Fruit fly (Drosophila melanogaster): ENCODE data around the gene CG13385.

CG13385 gene

dm6 chr2L:8362273-8362954 lies 34.0 kb upstream of the CG13385 start, which contains the start of gene CG7627:
Gene CG7627, minus strand, starts transcription at chr2L:8362469.
- TF ChIP-seq EcR (GFP tag; optimal IDR thresholded peaks at IDR 0.05) (no peak), Pif1B (GFP tag; optimal IDR thresholded peaks at IDR 0.05) (peak; percentile 13), CG4496 (GFP tag; IDR thresholded peaks at IDR 0.05) (peak; percentile 80), CG8301 (tag; optimal IDR thresholded peaks at IDR 0.05) (peak; percentile 58), Pif1A (GFP tag; optimal IDR thresholded peaks at IDR 0.05) (peak; percentile 43), rn (GFP tag; IDR thresholded peaks at IDR 0.05) (peak; percentile 45), CG14655 (GFP tag; optimal IDR thresholded peaks at IDR 0.05) (peak; percentile 68), D1 (tag; optimal IDR thresholded peaks at IDR 0.05) (no peak), CG32121 (GFP tag; IDR thresholded peaks at IDR 0.05) (peak; percentile 54), CG9948 (tag; optimal IDR thresholded peaks at IDR 0.05) (peak; percentile 51), Ets98B (GFP tag; IDR thresholded peaks at IDR 0.05) (peak; percentile 66), gl (tag; optimal IDR thresholded peaks at IDR 0.05) (peak; percentile 7), fd96Ca (GFP tag; IDR thresholded peaks at IDR 0.05) (peak; percentile 78; the same call in 2 of the 3 replicates), CG15710 (tag; optimal IDR thresholded peaks at IDR 0.05) (peak; percentile 40), CG10348 (GFP tag; IDR thresholded peaks at IDR 0.05) (peak; percentile 35; the same call in 1 of the 2 replicates), CG34367 (tag; optimal IDR thresholded peaks at IDR 0.05) (peak; percentile 26), CG13204 (GFP tag; optimal IDR thresholded peaks at IDR 0.05) (no peak), Snoo (tag; optimal IDR thresholded peaks at IDR 0.05) (peak; percentile 49), CG12605 (GFP tag; IDR thresholded peaks at IDR 0.05) (peak; percentile 59), CG8159 (tag; optimal IDR thresholded peaks at IDR 0.05) (peak; percentile 63), CG17806 (tag; optimal IDR thresholded peaks at IDR 0.05) (peak; percentile 46)

dm6 chr2L:8362955-8363285 lies 33.5 kb upstream of the CG13385 start:
- peak; percentile 6; the same call in 1 of the 3 replicates for TF ChIP-seq CG4496 (GFP tag; IDR thresholded peaks at IDR 0.05)
- TF ChIP-seq CG13204 (GFP tag; optimal IDR thresholded peaks at IDR 0.05), result no peak

dm6 chr2L:8364006-8364956 lies 32.2 kb upstream of the CG13385 start, which contains the start of the genes RpS13 and CSN8:
Gene RpS13, minus strand, starts transcription at chr2L:8364662.
Gene CSN8, plus strand, starts transcription at chr2L:8364855.
- TF ChIP-seq Snoo (tag; optimal IDR thresholded peaks at IDR 0.05), result no peak
- TF ChIP-seq CG4496 (GFP tag; IDR thresholded peaks at IDR 0.05), result 0 out of 3 replicates have a peak, but pooled peaks have one; percentile 18
- no peak for TF ChIP-seq Pif1B (GFP tag; optimal IDR thresholded peaks at IDR 0.05)
- TF ChIP-seq fd96Ca (GFP tag; IDR thresholded peaks at IDR 0.05), result no peak
- no peak for TF ChIP-seq Ets98B (GFP tag; IDR thresholded peaks at IDR 0.05)
- TF ChIP-seq CG32121 (GFP tag; IDR thresholded peaks at IDR 0.05), result 0 out of 2 replicates have a peak, but pooled peaks have one; percentile 11
- no peak for TF ChIP-seq Pif1A (GFP tag; optimal IDR thresholded peaks at IDR 0.05)

- peak; percentile 13 for TF ChIP-seq CG15710 (tag; optimal IDR thresholded peaks at IDR 0.05)
- TF ChIP-seq CG8159 (tag; optimal IDR thresholded peaks at IDR 0.05), result peak; percentile 32
- TF ChIP-seq CG10348 (GFP tag; IDR thresholded peaks at IDR 0.05), result no peak
- TF ChIP-seq Pif1A (GFP tag; optimal IDR thresholded peaks at IDR 0.05), result peak; percentile 4
- 0 out of 3 replicates have a peak, but pooled peaks have one; percentile 15 for TF ChIP-seq fd96Ca (GFP tag; IDR thresholded peaks at IDR 0.05)
- no peak for TF ChIP-seq CG4496 (GFP tag; IDR thresholded peaks at IDR 0.05)
Measured at dm6 chr2L:8365701-8366643, 30.5 kb upstream of the CG13385 start, which contains the start of gene Pp2A-29B. Gene Pp2A-29B, plus strand, starts transcription at chr2L:8366038.

- TF ChIP-seq CG15710 (tag; optimal IDR thresholded peaks at IDR 0.05) (peak; percentile 16), Pif1B (GFP tag; optimal IDR thresholded peaks at IDR 0.05) (no peak), rn (GFP tag; IDR thresholded peaks at IDR 0.05) (no peak), gl (tag; optimal IDR thresholded peaks at IDR 0.05) (no peak), CG34367 (tag; optimal IDR thresholded peaks at IDR 0.05) (no peak), CG4496 (GFP tag; IDR thresholded peaks at IDR 0.05) (peak; percentile 50; the same call in 1 of the 3 replicates), Ets98B (GFP tag; IDR thresholded peaks at IDR 0.05) (peak; percentile 74; the same call in 1 of the 2 replicates), fd96Ca (GFP tag; IDR thresholded peaks at IDR 0.05) (peak; percentile 67; the same call in 2 of the 3 replicates), EcR (GFP tag; optimal IDR thresholded peaks at IDR 0.05) (peak; percentile 44), CG13204 (GFP tag; optimal IDR thresholded peaks at IDR 0.05) (no peak), CG17806 (tag; optimal IDR thresholded peaks at IDR 0.05) (no peak), CG32121 (GFP tag; IDR thresholded peaks at IDR 0.05) (peak; percentile 46; the same call in 1 of the 2 replicates), CG10348 (GFP tag; IDR thresholded peaks at IDR 0.05) (0 out of 2 replicates have a peak, but pooled peaks have one; percentile 6), CG8301 (tag; optimal IDR thresholded peaks at IDR 0.05) (no peak), CG12605 (GFP tag; IDR thresholded peaks at IDR 0.05) (peak; percentile 44; the same call in 1 of the 2 replicates)
Measured at dm6 chr2L:8370364-8371326, 25.8 kb upstream of the CG13385 start, which contains the start of gene CG17292. Gene CG17292, plus strand, starts transcription at chr2L:8370454.

Measured in whole organism, pupa.